Fruit fly (Drosophila melanogaster): ENCODE data around the gene CG33177.

DNA sequence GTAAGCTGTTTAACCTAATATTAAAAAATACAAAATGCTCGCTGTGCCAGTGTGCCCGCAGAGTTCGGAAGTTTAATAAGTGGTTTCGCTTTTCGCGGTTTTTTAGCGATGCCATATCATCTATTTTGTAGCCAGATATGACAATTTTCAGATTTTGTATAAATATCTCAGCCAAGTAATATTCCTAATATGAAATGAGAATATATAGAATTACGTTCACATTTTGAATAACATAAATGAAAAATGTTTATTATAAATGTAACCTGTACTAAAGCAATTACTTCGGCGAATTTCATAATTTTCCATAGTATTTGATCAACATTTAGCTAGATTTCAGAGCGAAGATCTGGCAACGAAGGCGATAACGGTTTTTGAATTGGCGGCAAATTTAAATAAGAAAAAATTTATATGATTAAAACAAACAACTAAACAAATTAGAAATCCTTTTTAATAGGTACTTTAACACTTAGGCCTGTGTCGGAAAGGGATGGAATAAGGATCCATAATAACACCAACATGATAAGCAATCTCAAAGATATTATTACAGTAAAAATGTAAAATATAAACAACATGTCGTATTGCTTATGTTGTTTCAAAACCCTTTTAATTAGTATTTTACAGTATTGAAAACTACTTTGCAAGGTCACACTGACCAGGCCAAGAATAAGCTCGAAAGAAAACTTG is 14.7 kb upstream of the CG33177 start, which contains the start of the genes opm and dob:
- TF ChIP-seq CG10462 (GFP tag; optimal IDR thresholded peaks at IDR 0.05) (no peak), abd-A (tag; optimal IDR thresholded peaks at IDR 0.05) (no peak), Eip74EF (GFP tag; optimal IDR thresholded peaks at IDR 0.05) (no peak), hbn (GFP tag; IDR thresholded peaks at IDR 0.05; ENCODE audit: partially characterized antibody) (no peak), CG9609 (GFP tag; optimal IDR thresholded peaks at IDR 0.05) (no peak), CG6272 (GFP tag; IDR thresholded peaks at IDR 0.05) (no peak), Awh (GFP tag; IDR thresholded peaks at IDR 0.05) (no peak), Gug (GFP tag; IDR thresholded peaks at IDR 0.05) (no peak), CG31441 (GFP tag; IDR thresholded peaks at IDR 0.05) (peak; percentile 35; the same call in 1 of the 2 replicates), CG6654 (GFP tag; optimal IDR thresholded peaks at IDR 0.05) (no peak)

Measured in whole organism, embryonic.